Worm (Caenorhabditis elegans) whole organism, midembryonic: ENCODE results near the gene arl-3.

Experiments
- T22C8.4 ChIP-seq: fragments of 200-800 bp; sonication (Bioruptor generic); IDR thresholded peaks from 2 replicates; pipeline ENCODE4 v1.3.6; 2022; ENCODE audit warnings: missing genetic modification characterization, missing compliant biosample characterization
- cog-1 ChIP-seq: sonication (generic microtip); optimal IDR thresholded peaks from 2 replicates; lab custom pipeline; 2016; ENCODE audit warnings: missing genetic modification characterization, missing compliant biosample characterization
- flt-1 ChIP-seq: fragments of 200-800 bp; sonication (Bioruptor generic); IDR thresholded peaks from 2 replicates; pipeline ENCODE4 v1.3.6; 2022; ENCODE audit warnings: missing genetic modification characterization, missing compliant biosample characterization
- klf-2 ChIP-seq: fragments of 200-800 bp; sonication (Bioruptor generic); conservative IDR thresholded peaks from 2 replicates; pipeline ENCODE4 v1.3.6; 2022; ENCODE audit warnings: missing genetic modification reagents, missing genetic modification characterization, missing compliant biosample characterization
- med-1 ChIP-seq: sonication (generic microtip); optimal IDR thresholded peaks from 2 replicates; lab custom pipeline; 2017; ENCODE audit warnings: missing genetic modification characterization, mild to moderate bottlenecking, missing compliant biosample characterization, antibody characterized with exemption, missing genetic modification reagents; ENCODE audit not compliant: insufficient read depth
- ref-1 ChIP-seq: fragments of 200-800 bp; sonication (Bioruptor generic); conservative IDR thresholded peaks from 2 replicates; pipeline ENCODE4 v1.3.6; 2022; ENCODE audit warnings: missing genetic modification reagents, missing genetic modification characterization, missing compliant biosample characterization
- tab-1 ChIP-seq: fragments of 200-800 bp; sonication (Bioruptor generic); IDR thresholded peaks from 2 replicates; pipeline ENCODE4 v1.3.6; 2022; ENCODE audit warnings: missing genetic modification characterization, missing compliant biosample characterization
- ztf-23 ChIP-seq: fragments of 200-800 bp; sonication (Bioruptor generic); IDR thresholded peaks from 2 replicates; pipeline ENCODE4 v1.3.6; 2022; ENCODE audit warnings: missing genetic modification reagents, missing genetic modification characterization, missing compliant biosample characterization
- ztf-29 ChIP-seq: fragments of 200-800 bp; sonication (Bioruptor generic); IDR thresholded peaks from 2 replicates; pipeline ENCODE4 v1.3.6; 2022; ENCODE audit warnings: missing genetic modification reagents, missing genetic modification characterization, missing compliant biosample characterization

Gene arl-3

ce11 chrII:14599933-14600630 is 6.2 kb upstream of the arl-3 start:
- TF ChIP-seq ztf-23 (GFP tag; lab: Robert Waterston, UW) (no peak), med-1 (no peak), cog-1 (tag; lab: Kevin White, UChicago) (no peak), ztf-29 (no peak), tab-1 (GFP tag; lab: Robert Waterston, UW) (no peak)

ce11 chrII:14600852-14601313 is 5.4 kb upstream of the arl-3 start, which contains the start of gene tps-2:
TSS of gene tps-2 (plus strand) at chrII:14600902.
- TF ChIP-seq ref-1 (no peak), klf-2 (no peak), cog-1 (tag; lab: Kevin White, UChicago) (no peak), ztf-23 (GFP tag; lab: Robert Waterston, UW) (no peak), ztf-29 (no peak), T22C8.4 (GFP tag; lab: Robert Waterston, UW) (no peak), tab-1 (GFP tag; lab: Robert Waterston, UW) (no peak)

ce11 chrII:14602735-14603134 is 3.5 kb upstream of the arl-3 start:
- TF ChIP-seq T22C8.4 (GFP tag; lab: Robert Waterston, UW), result no peak
- TF ChIP-seq flt-1, result no peak
- no peak for TF ChIP-seq ref-1
- no peak for TF ChIP-seq tab-1 (GFP tag; lab: Robert Waterston, UW)

ce11 chrII:14604261-14604660 is 2.0 kb upstream of the arl-3 start:
- no peak for TF ChIP-seq ref-1
- no peak for TF ChIP-seq ztf-29

- TF ChIP-seq ztf-29 (no peak), T22C8.4 (GFP tag; lab: Robert Waterston, UW) (no peak), ref-1 (no peak), flt-1 (no peak), med-1 (no peak), tab-1 (GFP tag; lab: Robert Waterston, UW) (no peak), cog-1 (tag; lab: Kevin White, UChicago) (no peak), ztf-23 (GFP tag; lab: Robert Waterston, UW) (no peak), klf-2 (no peak)
These were observed 1.2 kb upstream of the arl-3 start for ce11 chrII:14605026-14605425.

ce11 chrII:14605479-14605878 is 793 bp upstream of the arl-3 start, which contains the start of gene F19H8.2:
TSS of gene F19H8.2 (minus strand) at chrII:14605869.
- TF ChIP-seq T22C8.4 (GFP tag; lab: Robert Waterston, UW), result no peak
- no peak for TF ChIP-seq cog-1 (tag; lab: Kevin White, UChicago)
- TF ChIP-seq flt-1, result no peak
- no peak for TF ChIP-seq ztf-29
- TF ChIP-seq ztf-23 (GFP tag; lab: Robert Waterston, UW), result no peak
- no peak for TF ChIP-seq klf-2
- no peak for TF ChIP-seq ref-1
- TF ChIP-seq tab-1 (GFP tag; lab: Robert Waterston, UW), result no peak
- no peak for TF ChIP-seq med-1

ce11 chrII:14608508-14608907 is 2.2 kb downstream of the arl-3 start:
- TF ChIP-seq ztf-29 (no peak), T22C8.4 (GFP tag; lab: Robert Waterston, UW) (no peak), ref-1 (no peak)

ce11 chrII:14609297-14609937 is 3.1 kb downstream of the arl-3 start:
- TF ChIP-seq T22C8.4 (GFP tag; lab: Robert Waterston, UW) (no peak), ztf-23 (GFP tag; lab: Robert Waterston, UW) (no peak), ref-1 (no peak), tab-1 (GFP tag; lab: Robert Waterston, UW) (no peak), klf-2 (no peak), ztf-29 (no peak), cog-1 (tag; lab: Kevin White, UChicago) (no peak), med-1 (no peak), flt-1 (no peak)

- no peak for TF ChIP-seq tab-1 (GFP tag; lab: Robert Waterston, UW)
- TF ChIP-seq ztf-23 (GFP tag; lab: Robert Waterston, UW), result no peak
- no peak for TF ChIP-seq ref-1
- no peak for TF ChIP-seq klf-2
These were observed 4.3 kb downstream of the arl-3 start for ce11 chrII:14610492-14611142.

ce11 chrII:14611307-14611706 is 5.0 kb downstream of the arl-3 start:
- no peak for TF ChIP-seq ztf-29
- no peak for TF ChIP-seq flt-1
- TF ChIP-seq med-1, result no peak
- TF ChIP-seq T22C8.4 (GFP tag; lab: Robert Waterston, UW), result no peak
- no peak for TF ChIP-seq klf-2
- no peak for TF ChIP-seq ref-1
- TF ChIP-seq cog-1 (tag; lab: Kevin White, UChicago), result no peak
- TF ChIP-seq ztf-23 (GFP tag; lab: Robert Waterston, UW), result no peak
- no peak for TF ChIP-seq tab-1 (GFP tag; lab: Robert Waterston, UW)

ce11 chrII:14615735-14616134 is 9.5 kb downstream of the arl-3 start, which contains the start of gene mltn-9:
TSS of gene mltn-9 (plus strand) at chrII:14616035.
- no peak for TF ChIP-seq ref-1
- no peak for TF ChIP-seq klf-2
